Worm (Caenorhabditis elegans) whole organism, L4 larva: ENCODE results near the gene imph-1.

Source experiments
- F10B5.3 ChIP-seq: sonication (generic microtip); optimal IDR thresholded peaks from 2 replicates; lab custom pipeline; 2016; ENCODE audit warnings: mild to moderate bottlenecking, missing genetic modification characterization, missing compliant biosample characterization
- F26F4.8 ChIP-seq: fragments of 200-800 bp; sonication (Bioruptor generic); conservative IDR thresholded peaks from 2 replicates; pipeline ENCODE4 v1.3.6; 2022; ENCODE audit warnings: missing genetic modification characterization, missing compliant biosample characterization
- F49E8.2 ChIP-seq: sonication (generic microtip); optimal IDR thresholded peaks from 2 replicates; lab custom pipeline; 2016; ENCODE audit warnings: missing compliant biosample characterization, mild to moderate bottlenecking, missing genetic modification characterization, borderline replicate concordance
- T26A8.4 ChIP-seq: fragments of 200-800 bp; sonication (Bioruptor generic); IDR thresholded peaks from 2 replicates; pipeline ENCODE4 v1.3.6; 2022; ENCODE audit warnings: missing genetic modification characterization, missing compliant biosample characterization
- Y48G9A.11 ChIP-seq: fragments of 200-800 bp; sonication (Bioruptor generic); IDR thresholded peaks from 2 replicates; pipeline ENCODE4 v1.3.6; 2022; ENCODE audit warnings: missing genetic modification reagents, missing genetic modification characterization, missing compliant biosample characterization
- Y5F2A.4 ChIP-seq: fragments of 200-800 bp; sonication (Bioruptor generic); optimal IDR thresholded peaks from 2 replicates; lab custom pipeline; 2018; ENCODE audit warnings: mild to moderate bottlenecking, missing genetic modification characterization, missing compliant biosample characterization
- ZK546.5 ChIP-seq, 2 experiments: sonication (generic microtip); optimal IDR thresholded peaks; 2 replicates each; lab custom pipeline; 2017; ENCODE audit warnings: missing biosample characterization in 2 of 2, missing genetic modification characterization in 2 of 2
- aha-1 ChIP-seq: fragments of 150-350 bp; peaks from one replicate; lab custom pipeline; 2014; ENCODE audit warnings: missing biosample characterization, missing genetic modification characterization
- attf-4 ChIP-seq: sonication (generic microtip); optimal IDR thresholded peaks from 3 replicates; lab custom pipeline; 2017; ENCODE audit warnings: missing biosample characterization, missing genetic modification characterization
- ceh-20 ChIP-seq: fragments of 200-800 bp; sonication (Bioruptor generic); IDR thresholded peaks from 2 replicates; pipeline ENCODE4 v1.3.6; 2022; ENCODE audit warnings: missing genetic modification reagents, missing genetic modification characterization, missing compliant biosample characterization
- ceh-82 ChIP-seq: sonication (generic microtip); optimal IDR thresholded peaks from 2 replicates; lab custom pipeline; 2017; ENCODE audit warnings: missing biosample characterization, missing genetic modification characterization
- cey-2 ChIP-seq: sonication (generic microtip); optimal IDR thresholded peaks from 3 replicates; lab custom pipeline; 2017; ENCODE audit warnings: missing genetic modification characterization, mild to moderate bottlenecking, missing compliant biosample characterization, antibody characterized with exemption, borderline replicate concordance; ENCODE audit not compliant: insufficient read depth
- ctbp-1 ChIP-seq: fragments of 200-800 bp; sonication (Bioruptor generic); IDR thresholded peaks from 2 replicates; pipeline ENCODE4 v1.3.6; 2022; ENCODE audit warnings: missing genetic modification reagents, missing genetic modification characterization, missing compliant biosample characterization
- daf-12 ChIP-seq: fragments of 150-350 bp; optimal IDR thresholded peaks from 2 replicates; lab custom pipeline; 2014; ENCODE audit warnings: missing biosample characterization, missing genetic modification reagents, missing genetic modification characterization
- daf-19 ChIP-seq: fragments of 200-800 bp; sonication (Bioruptor generic); conservative IDR thresholded peaks from 2 replicates; pipeline ENCODE4 v1.3.6; 2022; ENCODE audit warnings: missing genetic modification characterization, missing compliant biosample characterization
- dmd-6 ChIP-seq: fragments of 200-800 bp; sonication (Bioruptor generic); IDR thresholded peaks from 2 replicates; pipeline ENCODE4 v1.3.6; 2022; ENCODE audit warnings: missing genetic modification reagents, missing genetic modification characterization, missing compliant biosample characterization
- dmd-8 ChIP-seq: fragments of 200-800 bp; sonication (Bioruptor generic); IDR thresholded peaks from 2 replicates; pipeline ENCODE4 v1.3.6; 2022; ENCODE audit warnings: missing genetic modification characterization, missing compliant biosample characterization
- dmd-9 ChIP-seq: fragments of 200-800 bp; sonication (Bioruptor generic); IDR thresholded peaks from 2 replicates; pipeline ENCODE4 v1.3.6; 2022; ENCODE audit warnings: missing genetic modification reagents, missing genetic modification characterization, missing compliant biosample characterization
- dve-1 ChIP-seq: sonication (generic microtip); optimal IDR thresholded peaks from 2 replicates; lab custom pipeline; 2017; ENCODE audit warnings: antibody characterized with exemption, mild to moderate bottlenecking, missing genetic modification characterization, missing compliant biosample characterization; ENCODE audit not compliant: insufficient read depth
- egl-43 ChIP-seq: fragments of 200-800 bp; sonication (Bioruptor generic); IDR thresholded peaks from 2 replicates; pipeline ENCODE4 v1.3.6; 2022; ENCODE audit warnings: missing genetic modification reagents, missing genetic modification characterization, missing compliant biosample characterization
- fkh-10 ChIP-seq: fragments of 150-350 bp; optimal IDR thresholded peaks from 2 replicates; lab custom pipeline; 2014; ENCODE audit warnings: missing biosample characterization, missing genetic modification reagents, missing genetic modification characterization
- hif-1 ChIP-seq, 2 experiments: sonication (generic microtip); optimal IDR thresholded peaks; 2 replicates each; lab custom pipeline; 2016 to 2017; ENCODE audit warnings: missing compliant biosample characterization in 2 of 2, missing genetic modification characterization in 2 of 2, missing genetic modification reagents in 2 of 2, missing genotype in 2 of 2, mild to moderate bottlenecking in 1 of 2
- hlh-11 ChIP-seq: fragments of 200-800 bp; sonication (Bioruptor generic); optimal IDR thresholded peaks from 2 replicates; lab custom pipeline; 2018; ENCODE audit warnings: mild to moderate bottlenecking, missing genetic modification characterization, missing compliant biosample characterization
- hlh-30 ChIP-seq: sonication (generic microtip); optimal IDR thresholded peaks from 2 replicates; lab custom pipeline; 2017; ENCODE audit warnings: antibody characterized with exemption, mild to moderate bottlenecking, missing genetic modification characterization, missing compliant biosample characterization; ENCODE audit not compliant: insufficient read depth
- hmg-1.1 ChIP-seq: fragments of 200-800 bp; sonication (Bioruptor generic); IDR thresholded peaks from 2 replicates; pipeline ENCODE4 v1.3.6; 2022; ENCODE audit warnings: missing genetic modification reagents, missing genetic modification characterization, missing compliant biosample characterization
- lin-15B ChIP-seq: fragments of 150-350 bp; sonication (generic microtip); optimal IDR thresholded peaks from 3 replicates; lab custom pipeline; 2014; ENCODE audit warnings: missing biosample characterization, missing genetic modification characterization
- lin-29 ChIP-seq: fragments of 200-800 bp; sonication (Bioruptor generic); IDR thresholded peaks from 2 replicates; pipeline ENCODE4 v1.3.6; 2022; ENCODE audit warnings: missing genetic modification reagents, missing genetic modification characterization, missing compliant biosample characterization
- lin-38 ChIP-seq: fragments of 200-800 bp; sonication (Bioruptor generic); IDR thresholded peaks from 2 replicates; pipeline ENCODE4 v1.3.6; 2022; ENCODE audit warnings: missing genetic modification reagents, missing genetic modification characterization, missing compliant biosample characterization
- madf-9 ChIP-seq: fragments of 200-800 bp; sonication (Bioruptor generic); conservative IDR thresholded peaks from 2 replicates; pipeline ENCODE4 v1.3.6; 2022; ENCODE audit warnings: missing genetic modification reagents, missing genetic modification characterization, missing compliant biosample characterization
- mdl-1 ChIP-seq, 2 experiments: fragments of 150-350 bp in 1 of 2; sonication (generic microtip) in 1 of 2; optimal IDR thresholded peaks; 2 replicates each; lab custom pipeline; 2014 to 2017; ENCODE audit warnings: missing biosample characterization in 2 of 2, missing genetic modification characterization in 2 of 2
- mdt-29 ChIP-seq: fragments of 200-800 bp; sonication (Bioruptor generic); IDR thresholded peaks from 2 replicates; pipeline ENCODE4 v1.3.6; 2022; ENCODE audit warnings: missing genetic modification reagents, missing genetic modification characterization, missing compliant biosample characterization
- mxl-2 ChIP-seq: fragments of 200-800 bp; sonication (Bioruptor generic); conservative IDR thresholded peaks from 2 replicates; pipeline ENCODE4 v1.3.6; 2022; ENCODE audit warnings: missing genetic modification reagents, missing genetic modification characterization, missing compliant biosample characterization
- nhr-237 ChIP-seq: sonication (generic microtip); optimal IDR thresholded peaks from 2 replicates; lab custom pipeline; 2017; ENCODE audit warnings: missing biosample characterization, missing genetic modification characterization
- nhr-48 ChIP-seq: sonication (generic microtip); optimal IDR thresholded peaks from 2 replicates; lab custom pipeline; 2016; ENCODE audit warnings: mild to moderate bottlenecking, missing genetic modification characterization, missing compliant biosample characterization
- nhr-76 ChIP-seq: fragments of 150-350 bp; optimal IDR thresholded peaks from 2 replicates; lab custom pipeline; 2014; ENCODE audit warnings: missing biosample characterization, missing genetic modification characterization
- nhr-77 ChIP-seq: fragments of 150-350 bp; optimal IDR thresholded peaks from 2 replicates; lab custom pipeline; 2014; ENCODE audit warnings: missing biosample characterization, missing genetic modification characterization
- pha-4 ChIP-seq, 2 experiments: fragments of 150-350 bp in 1 of 2; fragments of 200-800 bp in 1 of 2; sonication (Bioruptor generic) in 1 of 2; IDR thresholded peaks in 1 of 2; optimal IDR thresholded peaks in 1 of 2; 2 replicates each; pipeline versions ENCODE4 v1.3.6 to Lab custom; 2014 to 2022; ENCODE audit warnings: missing genetic modification characterization in 2 of 2, missing genetic modification reagents in 2 of 2, missing biosample characterization in 1 of 2, missing compliant biosample characterization in 1 of 2
- php-3 ChIP-seq: fragments of 200-800 bp; sonication (Bioruptor generic); IDR thresholded peaks from 2 replicates; pipeline ENCODE4 v1.3.6; 2022; ENCODE audit warnings: missing genetic modification reagents, missing genetic modification characterization, missing compliant biosample characterization
- pqm-1 ChIP-seq: sonication (generic microtip); optimal IDR thresholded peaks from 2 replicates; lab custom pipeline; 2017; ENCODE audit warnings: missing biosample characterization, missing genetic modification characterization
- saeg-2 ChIP-seq: fragments of 200-800 bp; sonication (Bioruptor generic); IDR thresholded peaks from 2 replicates; pipeline ENCODE4 v1.3.6; 2022; ENCODE audit warnings: missing genetic modification reagents, missing genetic modification characterization, missing compliant biosample characterization
- snpc-1.2 ChIP-seq: fragments of 200-800 bp; sonication (Bioruptor generic); IDR thresholded peaks from 2 replicates; pipeline ENCODE4 v1.3.6; 2022; ENCODE audit warnings: missing genetic modification reagents, missing genetic modification characterization, missing compliant biosample characterization
- snpc-4 ChIP-seq: fragments of 150-350 bp; optimal IDR thresholded peaks from 2 replicates; lab custom pipeline; 2014; ENCODE audit warnings: missing biosample characterization, missing genetic modification characterization
- spr-3 ChIP-seq: fragments of 200-800 bp; sonication (Bioruptor generic); optimal IDR thresholded peaks from 2 replicates; lab custom pipeline; 2018; ENCODE audit warnings: mild to moderate bottlenecking, missing genetic modification characterization, missing compliant biosample characterization
- tra-1 ChIP-seq: fragments of 200-800 bp; sonication (Bioruptor generic); IDR thresholded peaks from 2 replicates; pipeline ENCODE4 v1.3.6; 2022; ENCODE audit warnings: missing genetic modification reagents, missing genetic modification characterization, missing compliant biosample characterization
- unc-130 ChIP-seq: sonication (generic microtip); optimal IDR thresholded peaks from 2 replicates; lab custom pipeline; 2016; ENCODE audit warnings: missing genetic modification reagents, missing genetic modification characterization, missing compliant biosample characterization
- unc-62 ChIP-seq, 3 experiments: fragments of 150-350 bp in 1 of 3; sonication (generic microtip); optimal IDR thresholded peaks in 2 of 3; peaks in 1 of 3; 1 replicate in 1 of 3; 2 replicates in 2 of 3; lab custom pipeline; 2014 to 2017; ENCODE audit warnings: missing biosample characterization in 3 of 3, missing genetic modification characterization in 3 of 3, missing genetic modification reagents in 3 of 3, missing genotype in 1 of 3
- ztf-11 ChIP-seq: fragments of 150-350 bp; optimal IDR thresholded peaks from 2 replicates; lab custom pipeline; 2014; ENCODE audit warnings: missing biosample characterization, missing genetic modification characterization
- ztf-7 ChIP-seq: fragments of 150-350 bp; optimal IDR thresholded peaks from 2 replicates; lab custom pipeline; 2014; ENCODE audit warnings: missing biosample characterization, missing genetic modification characterization

imph-1 gene

DNA sequence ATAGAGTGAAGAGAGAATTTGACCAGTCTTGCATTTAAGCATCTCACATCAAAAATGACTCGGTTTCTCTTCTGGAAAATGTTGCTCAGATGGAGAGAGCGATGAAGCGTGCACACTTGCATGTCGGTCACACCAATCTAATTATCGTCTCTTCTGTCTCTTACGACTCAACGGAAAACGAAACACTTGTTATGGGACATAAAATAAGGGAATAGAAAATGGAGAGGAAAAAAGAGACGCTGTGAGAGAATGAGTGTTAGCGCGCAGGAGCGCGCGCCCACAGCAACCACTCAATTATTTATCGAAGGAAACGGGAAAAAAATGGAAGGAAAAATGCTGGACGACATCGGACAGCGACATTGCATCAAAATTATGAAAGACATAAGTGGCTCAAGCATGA, 47.7 kb upstream of the imph-1 start (continued):
- TF ChIP-seq mdl-1 (tag; optimal IDR thresholded peaks at IDR 0.05; lab: Kevin White, UChicago) (peak in 1 of 2 experiments; percentile 1), dmd-6 (GFP tag; lab: Robert Waterston, UW) (no peak), ceh-82 (tag; lab: Kevin White, UChicago) (no peak), ctbp-1 (GFP tag; lab: Robert Waterston, UW) (peak; percentile 48), egl-43 (GFP tag; lab: Robert Waterston, UW) (peak; percentile 66), nhr-76 (tag; lab: Kevin White, UChicago) (no peak), attf-4 (tag; lab: Kevin White, UChicago) (no peak), daf-12 (no peak), T26A8.4 (GFP tag; lab: Robert Waterston, UW) (0 out of 2 replicates have a peak, but pooled peaks have one; percentile 31), F26F4.8 (GFP tag; lab: Robert Waterston, UW) (no peak), hlh-30 (tag; lab: Kevin White, UChicago) (peak; percentile 53), dve-1 (tag; lab: Kevin White, UChicago) (no peak), snpc-1.2 (GFP tag; lab: Robert Waterston, UW) (no peak), daf-19 (no peak), madf-9 (no peak), hmg-1.1 (peak; percentile 39; the same call in 1 of the 2 replicates), nhr-48 (tag; lab: Kevin White, UChicago) (no peak), nhr-237 (tag; lab: Kevin White, UChicago) (no peak), cey-2 (tag; lab: Kevin White, UChicago) (no peak), spr-3 (GFP tag; lab: Kevin White, UChicago) (no peak), saeg-2 (GFP tag; lab: Robert Waterston, UW) (no peak), mxl-2 (GFP tag; lab: Robert Waterston, UW) (no peak), snpc-4 (tag; lab: Kevin White, UChicago) (no peak), unc-130 (GFP tag; lab: Kevin White, UChicago) (no peak), hif-1 (tag; optimal IDR thresholded peaks at IDR 0.05; lab: Kevin White, UChicago) (peak in 1 of 2 experiments; percentile 3), php-3 (no peak), tra-1 (GFP tag; lab: Robert Waterston, UW) (no peak), mdt-29 (GFP tag; lab: Robert Waterston, UW) (no peak)

DNA sequence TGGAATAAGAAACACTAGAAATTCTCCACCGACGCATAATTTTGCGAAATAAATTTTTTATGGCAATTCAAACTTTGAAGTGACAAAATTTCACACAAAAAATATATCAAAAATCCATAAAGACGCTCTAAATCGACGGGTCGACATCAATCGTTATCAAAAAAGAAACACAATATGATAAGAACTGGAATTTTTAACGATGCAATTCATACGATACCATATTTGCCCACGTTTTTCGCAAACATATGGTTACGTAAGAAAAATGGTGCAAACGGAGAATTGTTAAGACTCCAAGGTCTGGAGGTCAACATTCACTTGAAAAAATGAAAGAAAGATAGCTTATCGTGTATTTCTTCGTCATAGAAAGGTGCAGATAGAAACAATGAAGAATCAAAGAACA, 47.3 kb upstream of the imph-1 start:
- TF ChIP-seq nhr-77 (tag; lab: Kevin White, UChicago) (no peak), ctbp-1 (GFP tag; lab: Robert Waterston, UW) (no peak), T26A8.4 (GFP tag; lab: Robert Waterston, UW) (no peak), unc-62 (GFP tag; optimal IDR thresholded peaks at IDR 0.05 in 1 of 2; lab: Kevin White, UChicago) (no peak), unc-62 (tag; optimal IDR thresholded peaks at IDR 0.05; lab: Kevin White, UChicago) (no peak), hlh-11 (peak; percentile 27), aha-1 (tag; lab: Kevin White, UChicago) (peak; percentile 82), egl-43 (GFP tag; lab: Robert Waterston, UW) (no peak), ztf-7 (tag; lab: Kevin White, UChicago) (no peak), ZK546.5 (tag; optimal IDR thresholded peaks at IDR 0.05; lab: Kevin White, UChicago) (no peak), lin-38 (GFP tag; lab: Robert Waterston, UW) (no peak), ztf-11 (tag; lab: Kevin White, UChicago) (no peak), pha-4 (GFP tag; IDR thresholded peaks at IDR 0.05; lab: Robert Waterston, UW) (no peak), pha-4 (tag; optimal IDR thresholded peaks at IDR 0.05; lab: Kevin White, UChicago) (no peak), hmg-1.1 (no peak), fkh-10 (no peak), Y48G9A.11 (GFP tag; lab: Robert Waterston, UW) (no peak), lin-29 (no peak), F10B5.3 (tag; lab: Kevin White, UChicago) (no peak), Y5F2A.4 (GFP tag; lab: Kevin White, UChicago) (no peak), lin-15B (tag; lab: Kevin White, UChicago) (no peak), dmd-9 (no peak), php-3 (peak; percentile 90), F49E8.2 (no peak), ceh-20 (GFP tag; lab: Robert Waterston, UW) (no peak), pqm-1 (tag; lab: Kevin White, UChicago) (peak; percentile 96), tra-1 (GFP tag; lab: Robert Waterston, UW) (0 out of 2 replicates have a peak, but pooled peaks have one; percentile 18), dmd-8 (GFP tag; lab: Robert Waterston, UW) (no peak), dmd-6 (GFP tag; lab: Robert Waterston, UW) (peak; percentile 72)
